Fruit fly (Drosophila melanogaster): ENCODE data around the gene Atg8a.

Atg8a gene

dm6 chrX:10729921-10730873, 37.9 kb downstream of the Atg8a start (continued):
- no peak for TF ChIP-seq BEAF-32 (GFP tag; optimal IDR thresholded peaks at IDR 0.05)
- TF ChIP-seq wdn (GFP tag; IDR thresholded peaks at IDR 0.05), result no peak
- TF ChIP-seq Abd-B (GFP tag; optimal IDR thresholded peaks at IDR 0.05), result no peak
- TF ChIP-seq CG16863 (GFP tag; optimal IDR thresholded peaks at IDR 0.05), result no peak
- no peak for TF ChIP-seq Dad (GFP tag; optimal IDR thresholded peaks at IDR 0.05)
- TF ChIP-seq Dfd (GFP tag; optimal IDR thresholded peaks at IDR 0.05), result no peak
- TF ChIP-seq CG10366 (GFP tag; IDR thresholded peaks at IDR 0.05), result no peak
- TF ChIP-seq Oli (tag; optimal IDR thresholded peaks at IDR 0.05), result no peak
- no peak for TF ChIP-seq gfzf (GFP tag; optimal IDR thresholded peaks at IDR 0.05)
- TF ChIP-seq lilli (GFP tag; optimal IDR thresholded peaks at IDR 0.05), result peak; percentile 6
- TF ChIP-seq CG11504 (tag; optimal IDR thresholded peaks at IDR 0.05), result peak; percentile 97
- TF ChIP-seq bab2 (GFP tag; optimal IDR thresholded peaks at IDR 0.05), result no peak
- TF ChIP-seq en (GFP tag; optimal IDR thresholded peaks at IDR 0.05), result no peak
- no peak for TF ChIP-seq Dbx (GFP tag; IDR thresholded peaks at IDR 0.05)
- no peak for TF ChIP-seq wor (GFP tag; IDR thresholded peaks at IDR 0.05)
- no peak for TF ChIP-seq ttk (GFP tag; IDR thresholded peaks at IDR 0.05)
- TF ChIP-seq Antp (GFP tag; optimal IDR thresholded peaks at IDR 0.05), result no peak
- TF ChIP-seq toy (GFP tag; IDR thresholded peaks at IDR 0.05), result no peak
- TF ChIP-seq MBD-R2 (GFP tag; IDR thresholded peaks at IDR 0.05), result no peak
- no peak for TF ChIP-seq CG11398 (GFP tag; optimal IDR thresholded peaks at IDR 0.05)
- no peak for TF ChIP-seq gcm2 (GFP tag; optimal IDR thresholded peaks at IDR 0.05)
- TF ChIP-seq HLH54F (GFP tag; optimal IDR thresholded peaks at IDR 0.05), result no peak
- no peak for TF ChIP-seq unpg (GFP tag; optimal IDR thresholded peaks at IDR 0.05)
- TF ChIP-seq NC2α (GFP tag; optimal IDR thresholded peaks at IDR 0.05), result no peak
- TF ChIP-seq Deaf1 (tag; optimal IDR thresholded peaks at IDR 0.05), result peak; percentile 85
- no peak for TF ChIP-seq CG17359 (tag; optimal IDR thresholded peaks at IDR 0.05)
- no peak for TF ChIP-seq GATAe (GFP tag; conservative IDR thresholded peaks at IDR 0.05)
- no peak for TF ChIP-seq CG12219 (GFP tag; optimal IDR thresholded peaks at IDR 0.05)
- TF ChIP-seq pum (GFP tag; optimal IDR thresholded peaks at IDR 0.05), result no peak
- TF ChIP-seq tgo (GFP tag; IDR thresholded peaks at IDR 0.05), result no peak
- TF ChIP-seq CG2202 (tag; optimal IDR thresholded peaks at IDR 0.05), result no peak
- TF ChIP-seq bbx (GFP tag; IDR thresholded peaks at IDR 0.05; ENCODE audit: partially characterized antibody), result no peak
- no peak for TF ChIP-seq Oaz (GFP tag; IDR thresholded peaks at IDR 0.05)
- no peak for TF ChIP-seq D (optimal IDR thresholded peaks at IDR 0.05)
- TF ChIP-seq D (GFP tag; optimal IDR thresholded peaks at IDR 0.05), result no peak
- no peak for TF ChIP-seq CG15601 (tag; optimal IDR thresholded peaks at IDR 0.05)
- TF ChIP-seq danr (GFP tag; IDR thresholded peaks at IDR 0.05), result no peak
- TF ChIP-seq CG17829 (tag; optimal IDR thresholded peaks at IDR 0.05), result no peak
- no peak for TF ChIP-seq D19B (GFP tag; optimal IDR thresholded peaks at IDR 0.05)
- TF ChIP-seq Dek (tag; optimal IDR thresholded peaks at IDR 0.05), result no peak
- no peak for TF ChIP-seq insv (GFP tag; optimal IDR thresholded peaks at IDR 0.05)
- no peak for TF ChIP-seq ash1 (GFP tag; optimal IDR thresholded peaks at IDR 0.05)
- TF ChIP-seq Hmr (GFP tag; optimal IDR thresholded peaks at IDR 0.05), result no peak
- TF ChIP-seq vnd (GFP tag; IDR thresholded peaks at IDR 0.05; ENCODE audit: partially characterized antibody), result no peak
- TF ChIP-seq Gsc (GFP tag; IDR thresholded peaks at IDR 0.05), result no peak
- TF ChIP-seq CG8388 (GFP tag; optimal IDR thresholded peaks at IDR 0.05), result no peak
- no peak for TF ChIP-seq CG8290 (GFP tag; optimal IDR thresholded peaks at IDR 0.05)
- peak in 1 of 2 experiments; percentile 44 for TF ChIP-seq CG8290 (tag; optimal IDR thresholded peaks at IDR 0.05)
- no peak for TF ChIP-seq CG34376 (GFP tag; optimal IDR thresholded peaks at IDR 0.05)
- no peak for TF ChIP-seq nerfin-1 (tag; optimal IDR thresholded peaks at IDR 0.05)
